Fruit fly (Drosophila melanogaster): ENCODE results near the gene CG31698.

CG31698 gene

dm6 chr2L:3158260-3159072 lies 15.2 kb downstream of the CG31698 start (continued):
- TF ChIP-seq Ets97D (GFP tag; optimal IDR thresholded peaks at IDR 0.05) (no peak), Stat92E (GFP tag; optimal IDR thresholded peaks at IDR 0.05) (no peak), crol (GFP tag; IDR thresholded peaks at IDR 0.05) (no peak), dati (GFP tag; IDR thresholded peaks at IDR 0.05) (no peak), CG8765 (GFP tag; IDR thresholded peaks at IDR 0.05) (no peak), Fer1 (GFP tag; optimal IDR thresholded peaks at IDR 0.05) (peak; percentile 52), sisA (GFP tag; IDR thresholded peaks at IDR 0.05) (no peak), cg (GFP tag; optimal IDR thresholded peaks at IDR 0.05) (no peak), bab2 (GFP tag; optimal IDR thresholded peaks at IDR 0.05) (no peak), dimm (GFP tag; IDR thresholded peaks at IDR 0.05) (no peak), E2f2 (GFP tag; IDR thresholded peaks at IDR 0.05) (0 out of 2 replicates have a peak, but pooled peaks have one; percentile 25), CG10366 (GFP tag; IDR thresholded peaks at IDR 0.05) (0 out of 2 replicates have a peak, but pooled peaks have one; percentile 7), Elba2 (GFP tag; optimal IDR thresholded peaks at IDR 0.05) (no peak), Ptx1 (GFP tag; IDR thresholded peaks at IDR 0.05) (0 out of 2 replicates have a peak, but pooled peaks have one; percentile 26), aop (GFP tag; IDR thresholded peaks at IDR 0.05) (no peak), CG7786 (GFP tag; optimal IDR thresholded peaks at IDR 0.05) (no peak), ap (GFP tag; IDR thresholded peaks at IDR 0.05) (0 out of 2 replicates have a peak, but pooled peaks have one; percentile 5), Taf1 (GFP tag; IDR thresholded peaks at IDR 0.05) (no peak), corto (GFP tag; optimal IDR thresholded peaks at IDR 0.05) (peak; percentile 0), CG10431 (GFP tag; optimal IDR thresholded peaks at IDR 0.05) (peak; percentile 16), phol (tag; optimal IDR thresholded peaks at IDR 0.05) (peak; percentile 9), lilli (GFP tag; optimal IDR thresholded peaks at IDR 0.05) (peak; percentile 19), CG16815 (GFP tag; optimal IDR thresholded peaks at IDR 0.05) (no peak), nau (GFP tag; optimal IDR thresholded peaks at IDR 0.05) (peak; percentile 7), lov (optimal IDR thresholded peaks at IDR 0.05) (no peak), lov (GFP tag; IDR thresholded peaks at IDR 0.05) (no peak), CG3838 (GFP tag; optimal IDR thresholded peaks at IDR 0.05) (no peak), Blimp-1 (GFP tag; optimal IDR thresholded peaks at IDR 0.05) (peak; percentile 31), NC2β (GFP tag; optimal IDR thresholded peaks at IDR 0.05) (no peak), Ada2b (GFP tag; IDR thresholded peaks at IDR 0.05) (no peak), CG15601 (tag; optimal IDR thresholded peaks at IDR 0.05) (peak; percentile 19), MBD-R2 (GFP tag; IDR thresholded peaks at IDR 0.05) (no peak), repo (GFP tag; optimal IDR thresholded peaks at IDR 0.05) (no peak), lmd (GFP tag; IDR thresholded peaks at IDR 0.05) (peak; percentile 30; the same call in 1 of the 2 replicates), D19A (tag; optimal IDR thresholded peaks at IDR 0.05) (peak; percentile 22), Dp (GFP tag; optimal IDR thresholded peaks at IDR 0.05) (no peak), CG8388 (GFP tag; optimal IDR thresholded peaks at IDR 0.05) (no peak), ase (GFP tag; IDR thresholded peaks at IDR 0.05) (0 out of 3 replicates have a peak, but pooled peaks have one; percentile 21), Six4 (GFP tag; optimal IDR thresholded peaks at IDR 0.05) (no peak), CG4424 (GFP tag; optimal IDR thresholded peaks at IDR 0.05) (no peak), CoRest (tag; optimal IDR thresholded peaks at IDR 0.05) (peak; percentile 16), Nf-YB (GFP tag; optimal IDR thresholded peaks at IDR 0.05) (peak; percentile 20), gce (GFP tag; IDR thresholded peaks at IDR 0.05) (0 out of 3 replicates have a peak, but pooled peaks have one; percentile 30), HLH4C (GFP tag; IDR thresholded peaks at IDR 0.05; ENCODE audit: partially characterized antibody) (0 out of 3 replicates have a peak, but pooled peaks have one; percentile 9), CG13624 (GFP tag; optimal IDR thresholded peaks at IDR 0.05) (no peak), Fer2 (tag; optimal IDR thresholded peaks at IDR 0.05) (no peak), CG1603 (tag; optimal IDR thresholded peaks at IDR 0.05) (no peak), Dek (tag; optimal IDR thresholded peaks at IDR 0.05) (no peak), gt (GFP tag; IDR thresholded peaks at IDR 0.05) (no peak)

Data from whole organism, embryonic.